Fruit fly (Drosophila melanogaster) whole organism, embryonic: ENCODE results near the gene dpr2.

Source experiments
- CG11398 ChIP-seq: fragments of 200-800 bp; sonication (Bioruptor generic); optimal IDR thresholded peaks from 2 replicates; lab custom pipeline; 2016; ENCODE audit warnings: missing biosample characterization, missing genetic modification characterization
- CG1602 ChIP-seq: fragments of 200-800 bp; sonication (Bioruptor generic); optimal IDR thresholded peaks from 3 replicates; lab custom pipeline; 2016; ENCODE audit warnings: missing biosample characterization, missing genetic modification characterization
- CG18262 ChIP-seq: fragments of 200-800 bp; optimal IDR thresholded peaks from 3 replicates; lab custom pipeline; 2019; ENCODE audit warnings: missing biosample characterization, mild to moderate bottlenecking, missing genetic modification characterization, moderate library complexity
- CG2116 ChIP-seq: fragments of 200-800 bp; sonication (Bioruptor generic); optimal IDR thresholded peaks from 3 replicates; lab custom pipeline; 2018; ENCODE audit warnings: missing biosample characterization, mild to moderate bottlenecking, missing genetic modification characterization
- CG7786 ChIP-seq: fragments of 200-800 bp; sonication (Bioruptor generic); optimal IDR thresholded peaks from 2 replicates; lab custom pipeline; 2016; ENCODE audit warnings: missing biosample characterization, missing genetic modification characterization
- CG8089 ChIP-seq: fragments of 200-800 bp; sonication (Bioruptor generic); optimal IDR thresholded peaks from 3 replicates; lab custom pipeline; 2016; ENCODE audit warnings: missing biosample characterization, missing genetic modification characterization
- Chrac-16 ChIP-seq: fragments of 200-800 bp; sonication (Bioruptor generic); optimal IDR thresholded peaks from 3 replicates; lab custom pipeline; 2016; ENCODE audit warnings: missing biosample characterization, missing genetic modification characterization
- al ChIP-seq: fragments of 200-800 bp; sonication (Bioruptor generic); IDR thresholded peaks from 2 replicates; pipeline ENCODE4 v1.3.6; 2022; ENCODE audit warnings: missing biosample characterization, missing genetic modification characterization
- gsb-n ChIP-seq: fragments of 200-800 bp; sonication (Bioruptor generic); optimal IDR thresholded peaks from 3 replicates; lab custom pipeline; 2018; ENCODE audit warnings: missing biosample characterization, mild to moderate bottlenecking, missing genetic modification characterization
- pita ChIP-seq: fragments of 200-800 bp; sonication (Bioruptor generic); optimal IDR thresholded peaks from 2 replicates; lab custom pipeline; 2017; ENCODE audit warnings: missing biosample characterization, mild to moderate bottlenecking, missing genetic modification characterization
- slp2 ChIP-seq: fragments of 200-800 bp; sonication (Bioruptor generic); optimal IDR thresholded peaks from 2 replicates; lab custom pipeline; 2016; ENCODE audit warnings: missing biosample characterization, missing genetic modification characterization

dm6 chr2L:10901685-10902084, 62.3 kb downstream of the dpr2 start, which contains the start of gene CG14070:
- TF ChIP-seq CG11398 (GFP tag; lab: Kevin White, UChicago) (no peak), CG7786 (no peak), CG18262 (tag; lab: Kevin White, UChicago) (no peak), CG2116 (GFP tag; lab: Kevin White, UChicago) (no peak), CG1602 (GFP tag; lab: Kevin White, UChicago) (no peak), CG8089 (GFP tag; lab: Kevin White, UChicago) (no peak), slp2 (GFP tag; lab: Kevin White, UChicago) (no peak), gsb-n (no peak), al (GFP tag; lab: Robert Waterston, UW) (no peak), Chrac-16 (GFP tag; lab: Kevin White, UChicago) (no peak), pita (no peak)
